Fruit fly (Drosophila melanogaster) whole organism, larva: Measurements from ENCODE around the gene CG17350.

Experiments used
- noc ChIP-seq: fragments of 200-800 bp; sonication (Bioruptor generic); optimal IDR thresholded peaks from 3 replicates; lab custom pipeline; 2019; ENCODE audit warnings: missing biosample characterization, mild to moderate bottlenecking, missing genetic modification characterization, moderate library complexity

Gene CG17350

dm6 chr2L:19380630-19381029 lies at the start of gene CG17350:
Gene CG17350 (plus strand): TSS chr2L:19380930.
- TF ChIP-seq noc (tag; lab: Kevin White, UChicago): no peak

dm6 chr2L:19333972-19334371 lies 46.8 kb upstream of the CG17350 start:
- TF ChIP-seq noc (tag; lab: Kevin White, UChicago): no peak

DNA sequence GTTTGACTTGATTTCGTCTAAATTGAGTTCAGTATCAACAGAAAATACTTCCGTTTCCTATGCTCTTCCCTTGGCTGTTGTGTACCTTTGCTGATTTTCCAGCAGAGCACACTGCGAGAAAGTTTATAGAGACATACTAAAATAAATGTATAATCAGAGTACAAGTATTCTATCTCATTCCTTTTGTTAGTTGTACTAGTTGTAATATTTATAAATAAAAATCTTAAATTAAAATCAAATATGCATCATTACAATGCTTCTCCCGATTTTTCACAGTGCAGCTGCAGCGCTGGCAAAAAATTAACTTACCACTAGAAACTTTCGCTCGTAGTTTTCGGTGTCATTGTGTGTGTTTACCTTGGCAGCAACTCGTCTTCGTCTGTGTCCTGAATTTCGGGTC lies 45.7 kb upstream of the CG17350 start:
- TF ChIP-seq noc (tag; lab: Kevin White, UChicago): no peak

dm6 chr2L:19337971-19338732 lies 42.6 kb upstream of the CG17350 start:
- no peak for TF ChIP-seq noc (tag; lab: Kevin White, UChicago)

DNA sequence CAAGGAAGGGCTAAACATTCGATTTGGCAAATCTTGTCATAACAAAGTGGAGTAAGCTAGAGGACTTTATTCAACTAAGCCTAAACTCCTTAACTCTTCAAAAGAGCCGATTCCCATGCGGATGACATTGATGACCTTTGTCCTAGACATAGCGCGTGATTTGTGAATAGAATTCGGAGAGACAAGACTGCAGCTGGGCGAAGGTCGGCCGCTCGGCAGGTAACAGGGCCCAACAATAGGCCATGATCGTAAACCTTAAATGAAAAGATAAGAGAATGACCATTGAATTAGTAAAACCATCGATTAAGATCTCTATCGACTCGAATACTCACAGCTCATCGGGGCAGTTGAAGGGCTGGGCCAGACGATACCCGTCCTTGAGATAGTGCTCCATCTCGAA lies 41.7 kb upstream of the CG17350 start:
- TF ChIP-seq noc (tag; lab: Kevin White, UChicago): no peak

dm6 chr2L:19341074-19341806 lies 39.5 kb upstream of the CG17350 start:
- TF ChIP-seq noc (tag; lab: Kevin White, UChicago): no peak

dm6 chr2L:19342018-19342417 lies 38.7 kb upstream of the CG17350 start:
- TF ChIP-seq noc (tag; lab: Kevin White, UChicago): no peak

DNA sequence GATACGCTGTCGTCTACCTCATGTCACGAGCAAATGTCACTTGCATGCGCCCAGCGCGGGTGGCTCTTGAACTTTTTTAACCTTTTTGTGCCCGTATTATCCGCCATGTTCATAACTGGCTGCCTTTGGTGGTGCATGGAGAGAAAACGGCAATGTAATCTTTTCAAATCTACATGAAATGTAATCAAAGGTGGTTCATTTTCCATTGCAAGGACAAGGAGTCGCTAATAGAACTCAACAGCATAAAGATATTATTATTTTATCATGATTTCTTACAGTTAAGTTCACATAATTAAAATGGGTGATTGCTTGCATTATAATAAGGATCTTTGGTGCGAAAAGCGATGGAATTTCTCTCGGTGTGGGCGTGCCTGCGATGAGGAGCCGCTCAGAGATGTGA lies 38.0 kb upstream of the CG17350 start:
- no peak for TF ChIP-seq noc (tag; lab: Kevin White, UChicago)

DNA sequence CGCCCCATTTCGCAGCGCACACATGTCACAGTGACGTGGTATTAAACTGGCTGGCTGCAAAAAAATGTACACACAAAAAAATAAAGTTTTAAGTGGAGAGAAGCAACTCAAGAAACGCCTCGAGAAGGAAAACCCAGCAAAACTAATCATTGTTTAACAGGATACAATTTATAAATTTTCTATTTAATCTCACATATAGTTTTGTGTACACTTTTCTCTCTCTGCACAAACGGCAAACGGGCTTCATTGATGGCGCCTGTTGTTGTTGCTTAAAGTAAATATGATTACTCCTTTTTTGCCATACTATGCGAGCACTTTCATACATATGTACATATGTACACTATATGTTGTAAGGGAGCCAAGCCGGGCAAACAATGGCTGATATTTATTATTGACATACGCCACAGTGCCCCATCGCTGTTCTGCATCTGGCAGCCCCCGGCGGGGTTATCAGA lies 22.7 kb upstream of the CG17350 start:
- TF ChIP-seq noc (tag; lab: Kevin White, UChicago): no peak

- no peak for TF ChIP-seq noc (tag; lab: Kevin White, UChicago)
These were observed 20.8 kb upstream of the CG17350 start for dm6 chr2L:19359802-19360429.

DNA sequence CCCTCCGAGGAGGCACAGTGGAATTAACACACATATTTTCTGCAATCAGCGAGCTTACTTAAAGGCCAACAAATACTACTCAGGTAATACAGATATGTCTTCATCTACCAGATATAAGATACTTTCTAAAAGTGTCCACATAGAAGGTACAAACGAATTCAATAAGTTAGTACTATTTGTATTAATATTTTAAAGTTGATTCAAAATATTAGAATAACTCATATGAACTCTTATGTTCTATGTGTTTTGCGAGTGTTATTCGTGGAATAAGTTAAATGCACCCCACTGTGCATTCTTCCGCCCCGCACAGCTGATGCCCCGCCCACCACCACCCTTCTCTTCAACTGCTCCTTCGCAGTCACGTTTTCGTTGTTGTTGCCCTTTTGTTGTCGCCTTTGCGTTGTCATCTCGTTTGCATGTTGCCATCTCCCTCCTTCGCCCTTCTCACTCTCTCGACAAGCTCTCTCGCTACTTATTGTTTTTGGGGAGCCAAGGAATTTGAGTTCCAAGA lies 19.0 kb upstream of the CG17350 start:
- no peak for TF ChIP-seq noc (tag; lab: Kevin White, UChicago)

DNA sequence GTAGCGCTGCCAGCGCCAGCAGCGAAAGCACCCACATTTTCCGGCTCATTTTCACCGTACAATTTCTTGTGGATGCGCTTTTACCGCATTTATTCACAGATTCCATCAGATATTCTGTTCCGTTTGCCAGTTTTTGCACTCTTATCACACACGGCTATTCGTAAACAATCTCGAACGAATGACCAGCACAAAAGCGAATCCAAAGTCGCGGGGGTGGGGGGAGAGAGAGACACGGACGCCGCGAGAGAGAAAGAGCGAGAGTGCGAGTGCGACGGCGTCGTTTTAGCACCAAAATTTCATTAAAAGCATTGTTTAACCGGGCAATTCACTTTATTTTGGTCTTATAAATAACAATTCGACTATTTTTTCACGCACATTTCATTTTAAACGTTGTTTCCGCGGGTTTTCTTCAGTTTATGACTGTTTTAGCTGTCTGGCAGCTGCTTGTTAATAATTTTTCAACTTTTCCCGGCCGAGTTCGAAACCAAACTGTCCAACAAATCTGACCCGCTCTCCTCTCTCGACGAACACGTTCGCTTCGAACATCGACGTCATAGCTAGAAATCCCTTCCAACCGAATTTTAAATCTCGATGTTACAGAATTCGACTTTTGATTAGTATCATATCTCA lies 17.9 kb upstream of the CG17350 start, which contains the start of gene dnt:
TSS of gene dnt (minus strand) at position 494 of the 630 bp plus-strand sequence.
- TF ChIP-seq noc (tag; lab: Kevin White, UChicago): no peak

DNA sequence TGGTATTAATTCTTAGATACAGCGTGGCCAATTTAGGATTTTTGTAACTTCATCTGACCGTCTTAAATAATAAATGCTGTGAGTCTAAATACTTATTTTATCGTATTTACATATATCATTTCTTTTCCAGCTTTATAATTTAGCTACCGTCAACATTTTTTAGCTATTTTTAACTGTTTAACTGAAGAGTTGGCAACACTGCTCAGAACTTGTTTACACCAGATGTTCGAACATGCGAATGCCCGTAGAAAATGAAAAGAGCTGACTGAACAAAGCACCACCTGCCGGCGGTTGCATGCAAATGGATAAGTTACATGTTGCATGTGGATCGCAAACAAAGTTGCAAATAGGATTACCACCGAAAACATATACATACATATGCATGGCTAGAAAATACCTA lies 17.2 kb upstream of the CG17350 start:
- no peak for TF ChIP-seq noc (tag; lab: Kevin White, UChicago)

- no peak for TF ChIP-seq noc (tag; lab: Kevin White, UChicago)
These were observed 16.7 kb upstream of the CG17350 start, which contains the start of gene CG13086 for dm6 chr2L:19364075-19364474. Gene CG13086 (plus strand): TSS chr2L:19364375.

DNA sequence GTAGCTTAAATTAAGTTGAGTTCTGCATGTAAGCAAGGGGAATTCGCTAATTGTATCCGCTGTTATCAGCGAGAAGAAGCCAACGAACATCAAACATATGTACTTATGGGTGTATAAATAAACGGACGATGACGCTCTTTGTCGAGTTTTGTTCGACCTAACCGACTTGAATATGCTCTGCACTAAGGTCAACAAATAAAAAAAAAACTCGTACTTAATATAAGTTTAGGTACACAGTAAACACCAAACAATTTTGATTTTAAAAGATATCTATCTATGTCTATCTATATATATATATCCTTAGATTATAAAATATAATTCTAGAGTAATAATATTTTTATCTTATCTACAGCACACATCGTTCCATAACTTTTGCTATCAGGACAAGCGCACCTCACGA lies 16.1 kb upstream of the CG17350 start:
- peak; percentile 59 for TF ChIP-seq noc (tag; lab: Kevin White, UChicago)
